Worm (Caenorhabditis elegans) whole organism, young adult: ENCODE results near the gene Y79H2A.4.

Experiments
- F55B11.4 ChIP-seq: sonication (generic microtip); optimal IDR thresholded peaks from 2 replicates; lab custom pipeline; 2016; ENCODE audit warnings: missing compliant biosample characterization, missing genetic modification characterization, borderline replicate concordance; ENCODE audit not compliant: insufficient read depth
- hmg-20 ChIP-seq: fragments of 200-800 bp; sonication (Bioruptor generic); IDR thresholded peaks from 2 replicates; pipeline ENCODE4 v1.3.6; 2022; ENCODE audit warnings: missing genetic modification reagents, missing genetic modification characterization, missing compliant biosample characterization
- lag-1 ChIP-seq: fragments of 200-800 bp; sonication (Bioruptor generic); IDR thresholded peaks from 2 replicates; pipeline ENCODE4 v1.3.6; 2022; ENCODE audit warnings: missing genetic modification reagents, missing genetic modification characterization, missing compliant biosample characterization
- lir-1 ChIP-seq: fragments of 200-800 bp; sonication (Bioruptor generic); conservative IDR thresholded peaks from 2 replicates; pipeline ENCODE4 v1.3.6; 2022; ENCODE audit warnings: missing genetic modification reagents, missing genetic modification characterization, missing compliant biosample characterization
- madf-8 ChIP-seq: fragments of 200-800 bp; sonication (Bioruptor generic); conservative IDR thresholded peaks from 2 replicates; pipeline ENCODE4 v1.3.6; 2022; ENCODE audit warnings: missing genetic modification reagents, missing genetic modification characterization, missing compliant biosample characterization
- mxl-1 ChIP-seq: sonication (generic microtip); optimal IDR thresholded peaks from 2 replicates; lab custom pipeline; 2016; ENCODE audit warnings: missing genetic modification characterization, missing compliant biosample characterization

ce11 chrIII:12087564-12087963, 46.5 kb downstream of the Y79H2A.4 start:
- no peak for TF ChIP-seq mxl-1 (tag; lab: Kevin White, UChicago)
- no peak for TF ChIP-seq F55B11.4 (tag; lab: Kevin White, UChicago)
- no peak for TF ChIP-seq hmg-20
- no peak for TF ChIP-seq lir-1 (GFP tag; lab: Robert Waterston, UW)
- no peak for TF ChIP-seq lag-1
- no peak for TF ChIP-seq madf-8 (GFP tag; lab: Robert Waterston, UW)
